Worm (Caenorhabditis elegans) whole organism, young adult: ENCODE data around the gene ptr-8.

Experiments
- B0019.2 ChIP-seq: fragments of 200-800 bp; sonication (Bioruptor generic); conservative IDR thresholded peaks from 2 replicates; pipeline ENCODE4 v1.3.6; 2022; ENCODE audit warnings: missing genetic modification reagents, missing genetic modification characterization, missing compliant biosample characterization
- B0035.1 ChIP-seq: sonication (generic microtip); optimal IDR thresholded peaks from 2 replicates; lab custom pipeline; 2016; ENCODE audit warnings: missing genetic modification characterization, mild to moderate bottlenecking, missing compliant biosample characterization, missing genotype, missing genetic modification reagents
- D2030.7 ChIP-seq: fragments of 200-800 bp; sonication (Bioruptor generic); IDR thresholded peaks from 2 replicates; pipeline ENCODE4 v1.3.6; 2022; ENCODE audit warnings: missing genetic modification reagents, missing genetic modification characterization, missing compliant biosample characterization
- F10E7.11 ChIP-seq: sonication (generic microtip); optimal IDR thresholded peaks from 2 replicates; lab custom pipeline; 2017; ENCODE audit warnings: mild to moderate bottlenecking, missing genetic modification characterization, moderate library complexity, missing compliant biosample characterization
- F37B4.10 ChIP-seq: fragments of 200-800 bp; sonication (Bioruptor generic); IDR thresholded peaks from 2 replicates; pipeline ENCODE4 v1.3.6; 2022; ENCODE audit warnings: missing genetic modification characterization, missing compliant biosample characterization
- F49E8.2 ChIP-seq: sonication (generic microtip); optimal IDR thresholded peaks from 3 replicates; lab custom pipeline; 2017; ENCODE audit warnings: missing genetic modification characterization, mild to moderate bottlenecking, missing compliant biosample characterization, antibody characterized with exemption, moderate library complexity; ENCODE audit not compliant: insufficient read depth
- F57C9.4 ChIP-seq: sonication (generic microtip); optimal IDR thresholded peaks from 2 replicates; lab custom pipeline; 2017; ENCODE audit warnings: mild to moderate bottlenecking, missing genetic modification characterization, missing compliant biosample characterization
- K11D2.4 ChIP-seq: fragments of 200-800 bp; sonication (Bioruptor generic); IDR thresholded peaks from 2 replicates; pipeline ENCODE4 v1.3.6; 2022; ENCODE audit warnings: missing genetic modification reagents, missing genetic modification characterization, missing compliant biosample characterization
- T07F8.4 ChIP-seq: sonication (generic microtip); optimal IDR thresholded peaks from 2 replicates; lab custom pipeline; 2016; ENCODE audit warnings: mild to moderate bottlenecking, missing genetic modification characterization, moderate library complexity, missing compliant biosample characterization
- Y56A3A.18 ChIP-seq: fragments of 200-800 bp; sonication (Bioruptor generic); IDR thresholded peaks from 2 replicates; pipeline ENCODE4 v1.3.6; 2022; ENCODE audit warnings: missing genetic modification reagents, missing genetic modification characterization, missing compliant biosample characterization
- Y95B8A.8 ChIP-seq: fragments of 200-800 bp; sonication (Bioruptor generic); IDR thresholded peaks from 2 replicates; pipeline ENCODE4 v1.3.6; 2022; ENCODE audit warnings: missing genetic modification reagents, missing genetic modification characterization, missing compliant biosample characterization
- ZK185.1 ChIP-seq: sonication (generic microtip); optimal IDR thresholded peaks from 2 replicates; lab custom pipeline; 2016; ENCODE audit warnings: mild to moderate bottlenecking, missing genetic modification characterization, missing compliant biosample characterization; ENCODE audit not compliant: poor library complexity, severe bottlenecking
- aptf-3 ChIP-seq: fragments of 200-800 bp; sonication (Bioruptor generic); IDR thresholded peaks from 2 replicates; pipeline ENCODE4 v1.3.6; 2022; ENCODE audit warnings: missing genetic modification characterization, missing compliant biosample characterization
- athp-1 ChIP-seq: sonication (generic microtip); optimal IDR thresholded peaks from 2 replicates; lab custom pipeline; 2017; ENCODE audit warnings: mild to moderate bottlenecking, missing genetic modification characterization, missing compliant biosample characterization
- bed-1 ChIP-seq: fragments of 200-800 bp; sonication (Bioruptor generic); IDR thresholded peaks from 2 replicates; pipeline ENCODE4 v1.3.6; 2022; ENCODE audit warnings: missing genetic modification reagents, missing genetic modification characterization, missing compliant biosample characterization
- ccch-3 ChIP-seq: fragments of 200-800 bp; sonication (Bioruptor generic); optimal IDR thresholded peaks from 2 replicates; lab custom pipeline; 2018; ENCODE audit warnings: mild to moderate bottlenecking, missing genetic modification characterization, missing compliant biosample characterization
- ceh-100 ChIP-seq: fragments of 200-800 bp; sonication (Bioruptor generic); IDR thresholded peaks from 2 replicates; pipeline ENCODE4 v1.3.6; 2022; ENCODE audit warnings: missing genetic modification reagents, missing genetic modification characterization, missing compliant biosample characterization
- ceh-40 ChIP-seq: fragments of 200-800 bp; sonication (Bioruptor generic); IDR thresholded peaks from 2 replicates; pipeline ENCODE4 v1.3.6; 2022; ENCODE audit warnings: missing genetic modification characterization, missing compliant biosample characterization
- die-1 ChIP-seq: sonication (generic microtip); optimal IDR thresholded peaks from 2 replicates; lab custom pipeline; 2016; ENCODE audit warnings: missing genotype, mild to moderate bottlenecking, missing genetic modification characterization, missing compliant biosample characterization
- efl-1 ChIP-seq: fragments of 150-350 bp; optimal IDR thresholded peaks from 2 replicates; lab custom pipeline; 2014; ENCODE audit warnings: missing biosample characterization, missing genetic modification reagents, missing genetic modification characterization
- fkh-3 ChIP-seq: sonication (generic microtip); optimal IDR thresholded peaks from 2 replicates; lab custom pipeline; 2016; ENCODE audit warnings: mild to moderate bottlenecking, missing genetic modification characterization, missing compliant biosample characterization
- hmg-1.2 ChIP-seq: fragments of 200-800 bp; sonication (Bioruptor generic); IDR thresholded peaks from 2 replicates; pipeline ENCODE4 v1.3.6; 2022; ENCODE audit warnings: missing genetic modification reagents, missing genetic modification characterization, missing compliant biosample characterization
- lin-54 ChIP-seq: fragments of 200-800 bp; sonication (Bioruptor generic); optimal IDR thresholded peaks from 2 replicates; lab custom pipeline; 2018; ENCODE audit warnings: mild to moderate bottlenecking, missing genetic modification characterization, missing compliant biosample characterization
- lsl-1 ChIP-seq: fragments of 200-800 bp; sonication (Bioruptor generic); optimal IDR thresholded peaks from 2 replicates; lab custom pipeline; 2018; ENCODE audit warnings: mild to moderate bottlenecking, missing genetic modification characterization, moderate library complexity, missing compliant biosample characterization
- lsy-27 ChIP-seq: sonication (generic microtip); optimal IDR thresholded peaks from 2 replicates; lab custom pipeline; 2017; ENCODE audit warnings: missing genetic modification characterization, mild to moderate bottlenecking, missing compliant biosample characterization, antibody characterized with exemption, missing genotype, borderline replicate concordance; ENCODE audit not compliant: insufficient read depth
- mxl-1 ChIP-seq: sonication (generic microtip); optimal IDR thresholded peaks from 2 replicates; lab custom pipeline; 2016; ENCODE audit warnings: missing genetic modification characterization, missing compliant biosample characterization
- nfyb-1 ChIP-seq: fragments of 200-800 bp; sonication (Bioruptor generic); IDR thresholded peaks from 2 replicates; pipeline ENCODE4 v1.3.6; 2022; ENCODE audit warnings: missing genetic modification reagents, missing genetic modification characterization, missing compliant biosample characterization
- nhr-120 ChIP-seq: fragments of 200-800 bp; sonication (Bioruptor generic); IDR thresholded peaks from 2 replicates; pipeline ENCODE4 v1.3.6; 2022; ENCODE audit warnings: missing genetic modification characterization, missing compliant biosample characterization
- nhr-179 ChIP-seq: sonication (generic microtip); optimal IDR thresholded peaks from 2 replicates; lab custom pipeline; 2016; ENCODE audit warnings: mild to moderate bottlenecking, missing genetic modification characterization, missing compliant biosample characterization
- nhr-27 ChIP-seq: fragments of 200-800 bp; sonication (Bioruptor generic); optimal IDR thresholded peaks from 2 replicates; lab custom pipeline; 2018; ENCODE audit warnings: mild to moderate bottlenecking, missing genetic modification characterization, moderate library complexity, missing compliant biosample characterization
- pha-4 ChIP-seq: fragments of 150-350 bp; sonication (generic microtip); optimal IDR thresholded peaks from 2 replicates; lab custom pipeline; 2014; ENCODE audit warnings: missing biosample characterization, missing genetic modification reagents, missing genetic modification characterization
- rcor-1 ChIP-seq: fragments of 200-800 bp; sonication (Bioruptor generic); IDR thresholded peaks from 2 replicates; pipeline ENCODE4 v1.3.6; 2022; ENCODE audit warnings: missing genetic modification reagents, missing genetic modification characterization, missing compliant biosample characterization
- rpc-1 ChIP-seq, 2 experiments: fragments of 150-350 bp in 1 of 2; sonication (generic microtip) in 1 of 2; optimal IDR thresholded peaks; 2 replicates each; lab custom pipeline; 2014 to 2018; ENCODE audit warnings: missing biosample characterization in 1 of 2, missing genetic modification characterization in 1 of 2, missing genetic modification reagents in 1 of 2, missing genotype in 1 of 2
- sdz-38 ChIP-seq: sonication (generic microtip); optimal IDR thresholded peaks from 2 replicates; lab custom pipeline; 2016; ENCODE audit warnings: missing genotype, missing genetic modification characterization, missing compliant biosample characterization
- snpc-1.1 ChIP-seq: sonication (generic microtip); optimal IDR thresholded peaks from 2 replicates; lab custom pipeline; 2017; ENCODE audit warnings: missing genetic modification characterization, mild to moderate bottlenecking, missing compliant biosample characterization, antibody characterized with exemption, moderate library complexity, missing genotype, missing genetic modification reagents; ENCODE audit not compliant: insufficient read depth
- snpc-1.3 ChIP-seq: sonication (generic microtip); optimal IDR thresholded peaks from 2 replicates; lab custom pipeline; 2017; ENCODE audit warnings: missing genetic modification characterization, mild to moderate bottlenecking, missing compliant biosample characterization, antibody characterized with exemption, moderate library complexity, missing genotype, missing genetic modification reagents; ENCODE audit not compliant: insufficient read depth
- snpc-4 ChIP-seq, 5 experiments: fragments of 150-350 bp in 1 of 5; sonication (generic microtip) in 4 of 5; optimal IDR thresholded peaks; 2 replicates each; lab custom pipeline; 2014 to 2018; ENCODE audit warnings: missing genetic modification characterization in 5 of 5, missing biosample characterization in 3 of 5, antibody characterized with exemption in 2 of 5, mild to moderate bottlenecking in 2 of 5, missing compliant biosample characterization in 2 of 5, missing genotype in 2 of 5, moderate library complexity in 2 of 5, missing genetic modification reagents in 1 of 5
- unc-130 ChIP-seq: sonication (generic microtip); optimal IDR thresholded peaks from 2 replicates; lab custom pipeline; 2016; ENCODE audit warnings: missing genetic modification reagents, missing genetic modification characterization, missing compliant biosample characterization
- ztf-25 ChIP-seq: fragments of 200-800 bp; sonication (Bioruptor generic); IDR thresholded peaks from 2 replicates; pipeline ENCODE4 v1.3.6; 2022; ENCODE audit warnings: missing genetic modification reagents, missing genetic modification characterization, missing compliant biosample characterization
- ztf-6 ChIP-seq: fragments of 200-800 bp; sonication (Bioruptor generic); IDR thresholded peaks from 2 replicates; pipeline ENCODE4 v1.3.6; 2022; ENCODE audit warnings: missing genetic modification reagents, missing genetic modification characterization, missing compliant biosample characterization

ptr-8 gene

DNA sequence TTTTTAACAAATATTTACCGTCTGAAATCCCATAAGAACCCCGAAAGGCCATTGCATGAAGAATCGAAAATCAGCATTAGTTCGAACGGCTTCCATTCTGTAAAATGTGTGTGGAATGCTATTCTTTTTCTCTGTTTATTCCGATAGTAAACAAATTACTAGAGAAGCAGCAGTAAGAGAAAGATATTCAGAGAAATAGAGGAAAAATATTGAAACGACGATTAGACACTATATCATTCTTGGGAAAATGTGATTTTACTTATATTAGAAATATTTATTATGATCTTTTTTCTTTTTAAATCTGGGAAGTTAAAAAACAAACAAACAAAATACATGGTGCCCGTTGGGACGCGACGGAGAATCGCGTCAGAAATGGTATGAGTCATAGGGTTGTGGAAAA, 45.6 kb upstream of the ptr-8 start, which contains the start of gene M106.8:
Gene M106.8 (minus strand): TSS at position 101 of the 400 bp plus-strand sequence.
- TF ChIP-seq Y56A3A.18 (GFP tag; lab: Robert Waterston, UW) (no peak), ZK185.1 (no peak), unc-130 (GFP tag; lab: Kevin White, UChicago) (no peak), mxl-1 (tag; lab: Kevin White, UChicago) (no peak), pha-4 (tag; lab: Kevin White, UChicago) (no peak), snpc-1.3 (tag; lab: Kevin White, UChicago) (no peak), lsy-27 (tag; lab: Kevin White, UChicago) (no peak), ceh-100 (GFP tag; lab: Robert Waterston, UW) (no peak), ztf-25 (GFP tag; lab: Robert Waterston, UW) (no peak), F10E7.11 (tag; lab: Kevin White, UChicago) (no peak), aptf-3 (GFP tag; lab: Robert Waterston, UW) (no peak), nhr-120 (GFP tag; lab: Robert Waterston, UW) (no peak), sdz-38 (tag; lab: Kevin White, UChicago) (no peak), Y95B8A.8 (no peak), rpc-1 (optimal IDR thresholded peaks at IDR 0.05; lab: Kevin White, UChicago) (no peak), rpc-1 (tag; optimal IDR thresholded peaks at IDR 0.05; lab: Kevin White, UChicago) (no peak)

DNA sequence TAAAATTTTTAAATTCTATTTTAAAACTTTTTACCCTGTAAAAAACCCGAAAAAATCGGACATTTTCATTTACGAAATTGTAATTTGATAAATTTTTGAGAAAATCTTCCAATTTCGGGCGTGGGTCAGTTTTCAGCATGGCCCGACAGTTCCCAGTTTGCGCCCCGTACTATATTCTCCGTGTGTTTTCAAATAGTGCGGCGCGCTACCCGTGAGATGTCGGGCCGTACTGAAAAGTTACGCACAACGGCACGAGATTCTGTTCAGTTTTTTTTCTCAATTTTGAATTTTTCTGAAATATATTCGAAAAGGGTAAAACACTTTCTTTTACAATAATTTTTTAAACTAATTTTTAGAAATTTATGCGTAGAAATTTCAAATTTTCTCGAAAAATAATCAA, 42.0 kb upstream of the ptr-8 start:
- TF ChIP-seq hmg-1.2 (GFP tag; lab: Robert Waterston, UW) (peak; percentile 52), snpc-4 (GFP tag; optimal IDR thresholded peaks at IDR 0.05; lab: Kevin White, UChicago) (peak; percentile 15), snpc-4 (tag; optimal IDR thresholded peaks at IDR 0.05; lab: Kevin White, UChicago) (peak in 3 of 4 experiments; percentile 17 to 82 (median 72)), F37B4.10 (GFP tag; lab: Robert Waterston, UW) (no peak), snpc-1.1 (tag; lab: Kevin White, UChicago) (peak; percentile 48)

DNA sequence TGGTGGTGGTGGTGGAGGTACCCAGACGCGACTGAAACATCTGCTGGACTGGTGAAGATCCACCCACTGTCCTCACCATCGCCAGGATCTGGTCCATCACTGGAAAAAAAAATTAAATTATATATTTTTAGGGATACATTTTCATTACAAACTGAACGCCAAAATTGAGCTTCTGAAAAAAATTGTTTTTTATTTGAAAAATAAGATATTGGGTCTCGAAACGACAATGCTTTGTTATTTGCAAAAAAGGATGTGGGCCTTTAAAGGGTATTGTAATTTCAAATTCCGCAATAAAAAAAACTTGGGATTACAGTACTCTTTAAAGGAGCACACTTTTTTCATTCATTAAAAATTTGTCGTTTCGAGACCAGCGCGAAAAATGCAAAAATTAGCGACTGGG, 39.2 kb upstream of the ptr-8 start, which contains the start of gene M106.2:
Gene M106.2 (minus strand): TSS at position 101 of the 400 bp plus-strand sequence.
- no peak for TF ChIP-seq bed-1 (GFP tag; lab: Robert Waterston, UW)
- TF ChIP-seq efl-1 (GFP tag; lab: Kevin White, UChicago), result no peak
- no peak for TF ChIP-seq F57C9.4 (tag; lab: Kevin White, UChicago)
- no peak for TF ChIP-seq B0019.2 (GFP tag; lab: Robert Waterston, UW)
- no peak for TF ChIP-seq snpc-4 (GFP tag; optimal IDR thresholded peaks at IDR 0.05; lab: Kevin White, UChicago)
- TF ChIP-seq snpc-4 (tag; optimal IDR thresholded peaks at IDR 0.05; lab: Kevin White, UChicago), result no peak

DNA sequence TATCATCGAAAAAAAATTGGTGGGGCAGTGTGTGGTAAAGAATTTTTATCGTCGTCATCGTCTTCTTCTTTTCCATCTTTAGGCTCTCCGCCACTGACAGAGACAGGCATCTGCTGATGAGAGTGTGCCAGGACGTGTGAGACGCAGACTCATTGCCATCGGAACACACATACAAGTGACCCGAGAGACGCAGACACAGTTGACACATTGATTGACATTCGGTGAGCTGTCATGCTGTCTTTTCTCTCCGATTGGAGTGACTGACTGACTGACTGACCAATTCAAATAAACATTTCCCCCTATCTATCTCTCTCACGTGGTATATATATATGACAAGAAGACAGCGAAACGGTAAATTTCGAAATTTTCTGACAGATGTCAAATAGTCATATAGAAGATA, 38.0 kb upstream of the ptr-8 start:
- no peak for TF ChIP-seq snpc-4 (GFP tag; optimal IDR thresholded peaks at IDR 0.05; lab: Kevin White, UChicago)
- TF ChIP-seq snpc-4 (tag; optimal IDR thresholded peaks at IDR 0.05; lab: Kevin White, UChicago), result peak in 2 of 4 experiments; percentile 55 to 58
- TF ChIP-seq ztf-6 (GFP tag; lab: Robert Waterston, UW), result no peak
- TF ChIP-seq F37B4.10 (GFP tag; lab: Robert Waterston, UW), result no peak
- TF ChIP-seq athp-1 (tag; lab: Kevin White, UChicago), result peak; percentile 48
- peak; percentile 75 for TF ChIP-seq hmg-1.2 (GFP tag; lab: Robert Waterston, UW)
- TF ChIP-seq D2030.7 (GFP tag; lab: Robert Waterston, UW), result no peak
- TF ChIP-seq snpc-1.1 (tag; lab: Kevin White, UChicago), result no peak
- TF ChIP-seq nhr-179, result no peak
- peak; percentile 85 for TF ChIP-seq nfyb-1 (GFP tag; lab: Robert Waterston, UW)
- TF ChIP-seq lin-54, result peak; percentile 73
- no peak for TF ChIP-seq fkh-3 (tag; lab: Kevin White, UChicago)
- no peak for TF ChIP-seq nhr-27 (tag; lab: Kevin White, UChicago)
- peak; percentile 46 for TF ChIP-seq die-1 (tag; lab: Kevin White, UChicago)
- no peak for TF ChIP-seq ccch-3 (GFP tag; lab: Kevin White, UChicago)
- TF ChIP-seq B0035.1, result no peak
- TF ChIP-seq Y56A3A.18 (GFP tag; lab: Robert Waterston, UW), result peak; percentile 53; the same call in 1 of the 2 replicates
- TF ChIP-seq ceh-40 (GFP tag; lab: Robert Waterston, UW), result 0 out of 2 replicates have a peak, but pooled peaks have one; percentile 12
- no peak for TF ChIP-seq lsl-1
- TF ChIP-seq rcor-1, result peak; percentile 54
- TF ChIP-seq T07F8.4 (tag; lab: Kevin White, UChicago), result no peak
- 0 out of 2 replicates have a peak, but pooled peaks have one; percentile 51 for TF ChIP-seq K11D2.4 (GFP tag; lab: Robert Waterston, UW)
- no peak for TF ChIP-seq F49E8.2 (tag; lab: Kevin White, UChicago)
